Worm (Caenorhabditis elegans): ENCODE measurements around the gene grl-26.

The grl-26 gene

ce11 chrIV:322497-322896, at the start of gene grl-26:
Gene grl-26, minus strand, starts transcription at chrIV:322814.
- no peak for TF ChIP-seq him-1 (tag; optimal IDR thresholded peaks at IDR 0.05)
- TF ChIP-seq dao-5 (tag; optimal IDR thresholded peaks at IDR 0.05): peak; percentile 81
- TF ChIP-seq W03F9.2 (tag; optimal IDR thresholded peaks at IDR 0.05): peak; percentile 47

ce11 chrIV:372146-372789, 49.7 kb upstream of the grl-26 start:
- TF ChIP-seq W03F9.2 (tag; optimal IDR thresholded peaks at IDR 0.05) (no peak), him-1 (tag; optimal IDR thresholded peaks at IDR 0.05) (no peak), dao-5 (tag; optimal IDR thresholded peaks at IDR 0.05) (no peak)

- TF ChIP-seq W03F9.2 (tag; optimal IDR thresholded peaks at IDR 0.05) (no peak), him-1 (tag; optimal IDR thresholded peaks at IDR 0.05) (no peak), dao-5 (tag; optimal IDR thresholded peaks at IDR 0.05) (no peak)
Observed at ce11 chrIV:366406-366805, 43.8 kb upstream of the grl-26 start.

- TF ChIP-seq dao-5 (tag; optimal IDR thresholded peaks at IDR 0.05) (no peak), W03F9.2 (tag; optimal IDR thresholded peaks at IDR 0.05) (no peak), him-1 (tag; optimal IDR thresholded peaks at IDR 0.05) (no peak)
Observed at ce11 chrIV:364983-365382, 42.4 kb upstream of the grl-26 start.

- TF ChIP-seq W03F9.2 (tag; optimal IDR thresholded peaks at IDR 0.05) (no peak), dao-5 (tag; optimal IDR thresholded peaks at IDR 0.05) (no peak), him-1 (tag; optimal IDR thresholded peaks at IDR 0.05) (no peak)
Observed at ce11 chrIV:343279-343678, 20.7 kb upstream of the grl-26 start.

- TF ChIP-seq him-1 (tag; optimal IDR thresholded peaks at IDR 0.05): no peak
- TF ChIP-seq W03F9.2 (tag; optimal IDR thresholded peaks at IDR 0.05): no peak
- no peak for TF ChIP-seq dao-5 (tag; optimal IDR thresholded peaks at IDR 0.05)
Observed at ce11 chrIV:339508-339907, 16.9 kb upstream of the grl-26 start, which contains the start of gene cdh-8. Gene cdh-8, plus strand, starts transcription at chrIV:339808.

ce11 chrIV:338192-338831, 15.7 kb upstream of the grl-26 start:
- TF ChIP-seq W03F9.2 (tag; optimal IDR thresholded peaks at IDR 0.05) (no peak), dao-5 (tag; optimal IDR thresholded peaks at IDR 0.05) (no peak), him-1 (tag; optimal IDR thresholded peaks at IDR 0.05) (no peak)

- TF ChIP-seq him-1 (tag; optimal IDR thresholded peaks at IDR 0.05) (no peak), dao-5 (tag; optimal IDR thresholded peaks at IDR 0.05) (no peak), W03F9.2 (tag; optimal IDR thresholded peaks at IDR 0.05) (peak; percentile 41)
Observed at ce11 chrIV:337128-337646, 14.6 kb upstream of the grl-26 start, which contains the start of gene pxmp-4. Gene pxmp-4, minus strand, starts transcription at chrIV:337178.

ce11 chrIV:330523-330922, 7.9 kb upstream of the grl-26 start, which contains the start of gene F18F11.4:
Gene F18F11.4, plus strand, starts transcription at chrIV:330823.
- TF ChIP-seq him-1 (tag; optimal IDR thresholded peaks at IDR 0.05): no peak
- TF ChIP-seq W03F9.2 (tag; optimal IDR thresholded peaks at IDR 0.05): no peak
- TF ChIP-seq dao-5 (tag; optimal IDR thresholded peaks at IDR 0.05): no peak

ce11 chrIV:326564-327070, 4.0 kb upstream of the grl-26 start, which contains the start of gene col-101:
Gene col-101, minus strand, starts transcription at chrIV:327020.
- TF ChIP-seq him-1 (tag; optimal IDR thresholded peaks at IDR 0.05): no peak
- TF ChIP-seq dao-5 (tag; optimal IDR thresholded peaks at IDR 0.05): no peak
- TF ChIP-seq W03F9.2 (tag; optimal IDR thresholded peaks at IDR 0.05): no peak

ce11 chrIV:325640-326039, 3.0 kb upstream of the grl-26 start:
- TF ChIP-seq him-1 (tag; optimal IDR thresholded peaks at IDR 0.05) (no peak), W03F9.2 (tag; optimal IDR thresholded peaks at IDR 0.05) (no peak), dao-5 (tag; optimal IDR thresholded peaks at IDR 0.05) (no peak)

ce11 chrIV:324759-325158, 2.1 kb upstream of the grl-26 start, which contains the start of gene drl-1:
Gene drl-1, plus strand, starts transcription at chrIV:325059.
- no peak for TF ChIP-seq him-1 (tag; optimal IDR thresholded peaks at IDR 0.05)

ce11 chrIV:320380-320779, 2.2 kb downstream of the grl-26 start, which contains the start of gene dsc-4:
Gene dsc-4, minus strand, starts transcription at chrIV:320544.
- TF ChIP-seq him-1 (tag; optimal IDR thresholded peaks at IDR 0.05) (no peak), W03F9.2 (tag; optimal IDR thresholded peaks at IDR 0.05) (no peak), dao-5 (tag; optimal IDR thresholded peaks at IDR 0.05) (no peak)

- TF ChIP-seq dao-5 (tag; optimal IDR thresholded peaks at IDR 0.05): no peak
- no peak for TF ChIP-seq him-1 (tag; optimal IDR thresholded peaks at IDR 0.05)
- TF ChIP-seq W03F9.2 (tag; optimal IDR thresholded peaks at IDR 0.05): no peak
Observed at ce11 chrIV:319654-320053, 3.0 kb downstream of the grl-26 start.

All from whole organism, L4/young adult.